Fruit fly (Drosophila melanogaster) whole organism, embryonic: ENCODE measurements around the gene CG6983.

Experiments
- CG10267 ChIP-seq: fragments of 200-800 bp; sonication (Bioruptor generic); optimal IDR thresholded peaks from 2 replicates; lab custom pipeline; 2018; ENCODE audit warnings: missing biosample characterization, mild to moderate bottlenecking, missing genetic modification characterization, moderate library complexity
- CG10543 ChIP-seq: fragments of 200-800 bp; sonication (Bioruptor generic); optimal IDR thresholded peaks from 3 replicates; lab custom pipeline; 2017; ENCODE audit warnings: missing biosample characterization, mild to moderate bottlenecking, missing genetic modification characterization, moderate library complexity
- CG11560 ChIP-seq: fragments of 200-800 bp; sonication (Bioruptor generic); IDR thresholded peaks from 3 replicates; pipeline ENCODE4 v1.3.6; 2022; ENCODE audit warnings: missing biosample characterization, missing genetic modification characterization
- CG12071 ChIP-seq: fragments of 200-800 bp; sonication (Bioruptor generic); optimal IDR thresholded peaks from 3 replicates; lab custom pipeline; 2018; ENCODE audit warnings: missing biosample characterization, mild to moderate bottlenecking, missing genetic modification characterization
- CG12942 ChIP-seq: fragments of 200-800 bp; sonication (Bioruptor generic); optimal IDR thresholded peaks from 3 replicates; lab custom pipeline; 2016; ENCODE audit warnings: missing biosample characterization, missing genetic modification characterization
- CG13296 ChIP-seq: fragments of 200-800 bp; sonication (Bioruptor generic); optimal IDR thresholded peaks from 3 replicates; lab custom pipeline; 2018; ENCODE audit warnings: missing biosample characterization, mild to moderate bottlenecking, missing genetic modification characterization
- CG13894 ChIP-seq: fragments of 200-800 bp; sonication (Bioruptor generic); optimal IDR thresholded peaks from 3 replicates; lab custom pipeline; 2018; ENCODE audit warnings: missing biosample characterization, mild to moderate bottlenecking, missing genetic modification characterization, moderate library complexity
- CG15514 ChIP-seq: fragments of 200-800 bp; sonication (Bioruptor generic); optimal IDR thresholded peaks from 3 replicates; lab custom pipeline; 2017; ENCODE audit warnings: missing biosample characterization, missing genetic modification characterization, mild to moderate bottlenecking, moderate library complexity, missing genetic modification reagents
- CG18476 ChIP-seq: fragments of 200-800 bp; sonication (Bioruptor generic); optimal IDR thresholded peaks from 2 replicates; lab custom pipeline; 2016; ENCODE audit warnings: missing biosample characterization, mild to moderate bottlenecking, missing genetic modification characterization
- CG2889 ChIP-seq: fragments of 200-800 bp; sonication (Bioruptor generic); IDR thresholded peaks from 3 replicates; pipeline ENCODE4 v1.3.6; 2022; ENCODE audit warnings: missing biosample characterization, missing genetic modification characterization
- CG34422 ChIP-seq: fragments of 200-800 bp; sonication (Bioruptor generic); IDR thresholded peaks from 3 replicates; pipeline ENCODE4 v1.3.6; 2022; ENCODE audit warnings: missing biosample characterization, missing genetic modification characterization
- CG3726 ChIP-seq: fragments of 200-800 bp; sonication (Bioruptor generic); IDR thresholded peaks from 3 replicates; pipeline ENCODE4, ENCODE4 v1.3.6; 2022; ENCODE audit warnings: missing biosample characterization, missing genetic modification characterization
- CG4424 ChIP-seq: fragments of 200-800 bp; sonication (Bioruptor generic); optimal IDR thresholded peaks from 3 replicates; lab custom pipeline; 2016; ENCODE audit warnings: missing biosample characterization, missing genetic modification characterization
- CG4707 ChIP-seq: fragments of 200-800 bp; sonication (Bioruptor generic); optimal IDR thresholded peaks from 2 replicates; lab custom pipeline; 2018; ENCODE audit warnings: missing biosample characterization, mild to moderate bottlenecking, missing genetic modification characterization, moderate library complexity
- CG5180 ChIP-seq: fragments of 200-800 bp; sonication (Bioruptor generic); optimal IDR thresholded peaks from 3 replicates; lab custom pipeline; 2017; ENCODE audit warnings: missing biosample characterization, missing genetic modification characterization, mild to moderate bottlenecking, moderate library complexity, missing genetic modification reagents
- CG6254 ChIP-seq: fragments of 200-800 bp; sonication (Bioruptor generic); optimal IDR thresholded peaks from 3 replicates; lab custom pipeline; 2017; ENCODE audit warnings: mild to moderate bottlenecking, missing biosample characterization, missing genetic modification reagents, missing genetic modification characterization
- CG6813 ChIP-seq: fragments of 200-800 bp; sonication (Bioruptor generic); optimal IDR thresholded peaks from 2 replicates; lab custom pipeline; 2017; ENCODE audit warnings: missing biosample characterization, missing genetic modification characterization, mild to moderate bottlenecking, moderate library complexity, missing genetic modification reagents
- CG8478 ChIP-seq: fragments of >200 bp; optimal IDR thresholded peaks from 2 replicates; lab custom pipeline; 2018
- CG9817 ChIP-seq: fragments of 200-800 bp; sonication (Bioruptor generic); optimal IDR thresholded peaks from 2 replicates; lab custom pipeline; 2018; ENCODE audit warnings: missing biosample characterization, mild to moderate bottlenecking, missing genetic modification characterization, moderate library complexity
- Camta ChIP-seq: fragments of 200-800 bp; sonication (Bioruptor generic); optimal IDR thresholded peaks from 2 replicates; lab custom pipeline; 2016; ENCODE audit warnings: missing biosample characterization, missing genetic modification characterization
- Dip2 ChIP-seq: fragments of 200-800 bp; sonication (Bioruptor generic); IDR thresholded peaks from 2 replicates; pipeline ENCODE4 v1.3.6; 2022; ENCODE audit warnings: missing biosample characterization, missing genetic modification characterization
- Dll ChIP-seq: fragments of 200-800 bp; sonication (Bioruptor generic); IDR thresholded peaks from 4 replicates; pipeline ENCODE4 v1.3.6; 2022; ENCODE audit warnings: missing biosample characterization, missing genetic modification characterization; ENCODE audit not compliant: partially characterized antibody
- E2f1 ChIP-seq: fragments of 200-800 bp; sonication (Bioruptor generic); IDR thresholded peaks from 2 replicates; pipeline ENCODE4 v1.3.6; 2022; ENCODE audit warnings: missing biosample characterization, missing genetic modification characterization
- HLHmδ ChIP-seq: fragments of 200-800 bp; sonication (Bioruptor generic); optimal IDR thresholded peaks from 2 replicates; lab custom pipeline; 2018; ENCODE audit warnings: missing biosample characterization, mild to moderate bottlenecking, missing genetic modification characterization, moderate library complexity
- Hr3 ChIP-seq: fragments of 200-800 bp; sonication (Bioruptor generic); optimal IDR thresholded peaks from 3 replicates; lab custom pipeline; 2016; ENCODE audit warnings: missing biosample characterization, missing genetic modification characterization
- Meics ChIP-seq: fragments of 200-800 bp; sonication (Bioruptor generic); optimal IDR thresholded peaks from 2 replicates; lab custom pipeline; 2017; ENCODE audit warnings: missing biosample characterization, mild to moderate bottlenecking, missing genetic modification characterization
- Nf-YB ChIP-seq: fragments of 200-800 bp; sonication (Bioruptor generic); optimal IDR thresholded peaks from 3 replicates; lab custom pipeline; 2019; ENCODE audit warnings: missing biosample characterization, mild to moderate bottlenecking, missing genetic modification characterization, moderate library complexity
- NfI ChIP-seq: fragments of 200-800 bp; sonication (Bioruptor generic); optimal IDR thresholded peaks from 3 replicates; lab custom pipeline; 2018; ENCODE audit warnings: missing biosample characterization, mild to moderate bottlenecking, missing genetic modification characterization, moderate library complexity
- Ravus ChIP-seq: fragments of 200-800 bp; sonication (Bioruptor generic); IDR thresholded peaks from 2 replicates; pipeline ENCODE4 v1.3.6; 2022; ENCODE audit warnings: missing biosample characterization, missing genetic modification characterization
- Six4 ChIP-seq: fragments of 200-800 bp; sonication (Bioruptor generic); optimal IDR thresholded peaks from 2 replicates; lab custom pipeline; 2016; ENCODE audit warnings: missing biosample characterization, missing genetic modification characterization
- Ssrp ChIP-seq: fragments of 200-800 bp; sonication (Bioruptor generic); optimal IDR thresholded peaks from 2 replicates; lab custom pipeline; 2018; ENCODE audit warnings: missing biosample characterization, mild to moderate bottlenecking, missing genetic modification characterization, moderate library complexity
- Usf ChIP-seq: fragments of 200-800 bp; sonication (Bioruptor generic); optimal IDR thresholded peaks from 2 replicates; lab custom pipeline; 2017; ENCODE audit warnings: missing genotype, missing biosample characterization, missing genetic modification characterization
- abd-A ChIP-seq: fragments of 200-800 bp; sonication (Bioruptor generic); optimal IDR thresholded peaks from 3 replicates; lab custom pipeline; 2019; ENCODE audit warnings: missing biosample characterization, mild to moderate bottlenecking, missing genetic modification characterization, moderate library complexity
- al ChIP-seq: fragments of 200-800 bp; sonication (Bioruptor generic); IDR thresholded peaks from 2 replicates; pipeline ENCODE4 v1.3.6; 2022; ENCODE audit warnings: missing biosample characterization, missing genetic modification characterization
- ase ChIP-seq: fragments of 200-800 bp; sonication (Bioruptor generic); IDR thresholded peaks from 3 replicates; pipeline ENCODE4 v1.3.6; 2022; ENCODE audit warnings: missing biosample characterization, missing genetic modification characterization
- cg ChIP-seq: fragments of 200-800 bp; sonication (Bioruptor generic); optimal IDR thresholded peaks from 3 replicates; lab custom pipeline; 2019; ENCODE audit warnings: missing biosample characterization, mild to moderate bottlenecking, missing genetic modification characterization, moderate library complexity
- chn ChIP-seq: fragments of 200-800 bp; sonication (Bioruptor generic); optimal IDR thresholded peaks from 2 replicates; lab custom pipeline; 2016; ENCODE audit warnings: missing biosample characterization, missing genetic modification characterization
- dan ChIP-seq: fragments of 200-800 bp; sonication (Bioruptor generic); IDR thresholded peaks from 2 replicates; pipeline ENCODE4 v1.3.6; 2022; ENCODE audit warnings: missing biosample characterization, missing genetic modification characterization
- emc ChIP-seq: fragments of 200-800 bp; sonication (Bioruptor generic); optimal IDR thresholded peaks from 2 replicates; lab custom pipeline; 2016; ENCODE audit warnings: missing biosample characterization, missing genetic modification characterization
- gem ChIP-seq: fragments of 200-800 bp; sonication (Bioruptor generic); optimal IDR thresholded peaks from 2 replicates; lab custom pipeline; 2019; ENCODE audit warnings: missing biosample characterization, mild to moderate bottlenecking, missing genetic modification characterization, moderate library complexity
- gfzf ChIP-seq: fragments of 200-800 bp; sonication (Bioruptor generic); optimal IDR thresholded peaks from 2 replicates; lab custom pipeline; 2016; ENCODE audit warnings: missing biosample characterization, mild to moderate bottlenecking, missing genetic modification characterization, moderate library complexity
- gsb-n ChIP-seq: fragments of 200-800 bp; sonication (Bioruptor generic); optimal IDR thresholded peaks from 3 replicates; lab custom pipeline; 2018; ENCODE audit warnings: missing biosample characterization, mild to moderate bottlenecking, missing genetic modification characterization
- her ChIP-seq: fragments of 200-800 bp; sonication (Bioruptor generic); optimal IDR thresholded peaks from 2 replicates; lab custom pipeline; 2016; ENCODE audit warnings: missing biosample characterization, missing genetic modification characterization
- lmd ChIP-seq: fragments of 200-800 bp; sonication (Bioruptor generic); IDR thresholded peaks from 2 replicates; pipeline ENCODE4 v1.3.6; 2022; ENCODE audit warnings: missing biosample characterization, missing genetic modification characterization
- salm ChIP-seq: fragments of 200-800 bp; sonication (Bioruptor generic); optimal IDR thresholded peaks from 2 replicates; lab custom pipeline; 2018; ENCODE audit warnings: missing biosample characterization, mild to moderate bottlenecking, missing genetic modification characterization
- scrt ChIP-seq: fragments of 200-800 bp; sonication (Bioruptor generic); optimal IDR thresholded peaks from 2 replicates; lab custom pipeline; 2018; ENCODE audit warnings: missing biosample characterization, mild to moderate bottlenecking, missing genetic modification characterization, moderate library complexity
- so ChIP-seq: fragments of 200-800 bp; sonication (Bioruptor generic); IDR thresholded peaks from 3 replicates; pipeline ENCODE4 v1.3.6; 2022; ENCODE audit warnings: missing biosample characterization, missing genetic modification characterization
- tgo ChIP-seq: fragments of 200-800 bp; sonication (Bioruptor generic); IDR thresholded peaks from 3 replicates; pipeline ENCODE4 v1.3.6; 2022; ENCODE audit warnings: missing biosample characterization, missing genetic modification characterization
- toy ChIP-seq: fragments of 200-800 bp; sonication (Bioruptor generic); IDR thresholded peaks from 2 replicates; pipeline ENCODE4 v1.3.6; 2022; ENCODE audit warnings: missing biosample characterization, missing genetic modification characterization
- z ChIP-seq: fragments of 200-800 bp; sonication (Bioruptor generic); IDR thresholded peaks from 3 replicates; pipeline ENCODE4 v1.3.6; 2022; ENCODE audit warnings: missing biosample characterization, missing genetic modification characterization

CG6983 gene

dm6 chr3L:8446050-8446781 is 3.0 kb downstream of the CG6983 start (continued):
- TF ChIP-seq gfzf (no peak), CG6813 (no peak), dan (GFP tag; lab: Robert Waterston, UW) (no peak), CG12071 (GFP tag; lab: Kevin White, UChicago) (peak; percentile 68), CG34422 (GFP tag; lab: Robert Waterston, UW) (0 out of 3 replicates have a peak, but pooled peaks have one; percentile 37), cg (no peak), abd-A (tag; lab: Kevin White, UChicago) (no peak), al (peak; percentile 38; the same call in 1 of the 2 replicates), CG5180 (GFP tag; lab: Kevin White, UChicago) (peak; percentile 12), ase (GFP tag; lab: Robert Waterston, UW) (no peak), Meics (GFP tag; lab: Kevin White, UChicago) (peak; percentile 61), emc (no peak), Dip2 (GFP tag; lab: Robert Waterston, UW) (no peak), Ravus (no peak; the same call in 1 of the 2 replicates), Hr3 (GFP tag; lab: Kevin White, UChicago) (peak; percentile 6), CG18476 (peak; percentile 5), scrt (GFP tag; lab: Kevin White, UChicago) (peak; percentile 59), Six4 (GFP tag; lab: Kevin White, UChicago) (no peak), CG8478 (lab: Kevin White, UChicago) (no peak), E2f1 (GFP tag; lab: Robert Waterston, UW) (no peak), Camta (GFP tag; lab: Kevin White, UChicago) (peak; percentile 34), so (GFP tag; lab: Robert Waterston, UW) (no peak), CG2889 (GFP tag; lab: Robert Waterston, UW) (no peak), CG13296 (GFP tag; lab: Kevin White, UChicago) (peak; percentile 69), z (GFP tag; lab: Robert Waterston, UW) (no peak), lmd (GFP tag; lab: Robert Waterston, UW) (peak; percentile 63; the same call in 1 of the 2 replicates), Nf-YB (no peak), CG11560 (tag; lab: Robert Waterston, UW) (no peak), chn (GFP tag; lab: Kevin White, UChicago) (no peak), Ssrp (tag; lab: Kevin White, UChicago) (peak; percentile 15), her (GFP tag; lab: Kevin White, UChicago) (peak; percentile 64), toy (GFP tag; lab: Robert Waterston, UW) (no peak), NfI (GFP tag; lab: Kevin White, UChicago) (peak; percentile 65), HLHmδ (no peak), CG4424 (GFP tag; lab: Kevin White, UChicago) (no peak), CG10267 (tag; lab: Kevin White, UChicago) (peak; percentile 20), tgo (GFP tag; lab: Robert Waterston, UW) (no peak; the same call in 2 of the 3 replicates), CG4707 (no peak), CG15514 (peak; percentile 29), Dll (GFP tag; lab: Robert Waterston, UW) (no peak), CG13894 (tag; lab: Kevin White, UChicago) (peak; percentile 32), CG9817 (peak; percentile 60), CG6254 (GFP tag; lab: Kevin White, UChicago) (no peak), gsb-n (tag; lab: Kevin White, UChicago) (no peak), salm (no peak), CG10543 (GFP tag; lab: Kevin White, UChicago) (peak; percentile 65), CG3726 (GFP tag; lab: Robert Waterston, UW) (no peak), gem (tag; lab: Kevin White, UChicago) (peak; percentile 71), CG12942 (GFP tag; lab: Kevin White, UChicago) (no peak), Usf (GFP tag; lab: Kevin White, UChicago) (no peak)
